Fruit fly (Drosophila melanogaster) whole organism, pupa: ENCODE data around the gene CG45491.

Experiments
- CG10348 ChIP-seq: fragments of 200-800 bp; sonication (Bioruptor generic); IDR thresholded peaks from 2 replicates; pipeline ENCODE4 v1.3.6; 2022; ENCODE audit warnings: missing biosample characterization, missing genetic modification characterization
- CG12605 ChIP-seq: fragments of 200-800 bp; sonication (Bioruptor generic); IDR thresholded peaks from 2 replicates; pipeline ENCODE4 v1.3.6; 2022; ENCODE audit warnings: missing biosample characterization, missing genetic modification characterization
- CG13204 ChIP-seq: fragments of 200-800 bp; sonication (Bioruptor generic); optimal IDR thresholded peaks from 2 replicates; lab custom pipeline; 2018; ENCODE audit warnings: missing biosample characterization, mild to moderate bottlenecking, missing genetic modification characterization, moderate library complexity
- CG32121 ChIP-seq: fragments of 200-800 bp; sonication (Bioruptor generic); IDR thresholded peaks from 2 replicates; pipeline ENCODE4 v1.3.6; 2022; ENCODE audit warnings: missing biosample characterization, missing genetic modification characterization
- CG4496 ChIP-seq: fragments of 200-800 bp; sonication (Bioruptor generic); IDR thresholded peaks from 3 replicates; pipeline ENCODE4 v1.3.6; 2022; ENCODE audit warnings: missing biosample characterization, missing genetic modification characterization
- CG8159 ChIP-seq: fragments of 200-800 bp; sonication (Bioruptor generic); optimal IDR thresholded peaks from 3 replicates; lab custom pipeline; 2018; ENCODE audit warnings: missing biosample characterization, mild to moderate bottlenecking, missing genetic modification characterization, moderate library complexity
- CG8301 ChIP-seq: fragments of 200-800 bp; sonication (Bioruptor generic); optimal IDR thresholded peaks from 2 replicates; lab custom pipeline; 2018; ENCODE audit warnings: missing biosample characterization, mild to moderate bottlenecking, missing genetic modification characterization
- CG9948 ChIP-seq: fragments of 200-800 bp; sonication (Bioruptor generic); optimal IDR thresholded peaks from 2 replicates; lab custom pipeline; 2018; ENCODE audit warnings: missing biosample characterization, mild to moderate bottlenecking, missing genetic modification characterization, moderate library complexity
- Ets98B ChIP-seq: fragments of 200-800 bp; sonication (Bioruptor generic); IDR thresholded peaks from 2 replicates; pipeline ENCODE4 v1.3.6; 2022; ENCODE audit warnings: missing biosample characterization, missing genetic modification characterization
- Pif1A ChIP-seq: fragments of 200-800 bp; sonication (Bioruptor generic); optimal IDR thresholded peaks from 3 replicates; lab custom pipeline; 2016; ENCODE audit warnings: missing biosample characterization, missing genetic modification characterization

DNA sequence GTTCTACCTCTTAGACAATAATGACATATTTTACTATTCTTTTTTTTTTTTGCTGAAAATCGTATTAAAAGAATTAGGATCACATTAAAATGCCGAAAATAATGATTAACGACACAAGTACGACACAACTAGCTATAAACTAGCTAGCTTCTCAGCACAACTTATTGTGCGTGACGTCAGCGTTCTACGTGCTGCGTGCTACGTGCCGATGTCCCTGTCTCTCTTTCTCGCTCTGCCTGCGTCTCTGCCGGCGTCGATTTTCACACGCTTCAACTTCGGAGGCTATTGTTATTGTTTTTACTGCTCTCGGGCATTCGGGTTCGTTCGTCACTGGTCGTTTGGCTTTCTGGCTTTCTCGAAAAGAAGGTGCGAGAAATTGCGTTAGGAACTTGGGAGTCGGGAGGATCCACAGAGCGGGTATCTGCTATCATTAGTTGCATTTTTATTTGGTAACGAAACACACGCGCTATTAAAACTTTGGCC lies 40.8 kb downstream of the CG45491 start:
- no peak for TF ChIP-seq CG13204 (GFP tag; lab: Kevin White, UChicago)
- TF ChIP-seq Ets98B (GFP tag; lab: Robert Waterston, UW): no peak
- TF ChIP-seq CG12605 (GFP tag; lab: Robert Waterston, UW): no peak
- TF ChIP-seq CG4496 (GFP tag; lab: Robert Waterston, UW): no peak
- no peak for TF ChIP-seq CG8159 (tag; lab: Kevin White, UChicago)
- TF ChIP-seq CG10348: no peak
- TF ChIP-seq CG8301: no peak
- TF ChIP-seq CG32121: no peak
- TF ChIP-seq CG9948 (tag; lab: Kevin White, UChicago): no peak
- TF ChIP-seq Pif1A (GFP tag; lab: Kevin White, UChicago): no peak
